Worm (Caenorhabditis elegans) whole organism, L2 larva: ENCODE results near the gene str-227.

Experiments
- ama-1 ChIP-seq: fragments of 150-350 bp; optimal IDR thresholded peaks from 2 replicates; lab custom pipeline; 2018; ENCODE audit warnings: inconsistent platforms
- ceh-16 ChIP-seq: fragments of 150-350 bp; optimal IDR thresholded peaks from 2 replicates; lab custom pipeline; 2014; ENCODE audit warnings: missing biosample characterization, missing genetic modification characterization
- fos-1 ChIP-seq: fragments of 150-350 bp; optimal IDR thresholded peaks from 2 replicates; lab custom pipeline; 2014; ENCODE audit warnings: missing biosample characterization, missing genetic modification characterization
- lsy-2 ChIP-seq, 2 experiments: fragments of 150-350 bp in 1 of 2; sonication (generic microtip) in 1 of 2; optimal IDR thresholded peaks; 2 replicates each; lab custom pipeline; 2014 to 2017; ENCODE audit warnings: missing biosample characterization in 2 of 2, missing genetic modification characterization in 2 of 2
- unc-39 ChIP-seq: fragments of 150-350 bp; optimal IDR thresholded peaks from 2 replicates; lab custom pipeline; 2014; ENCODE audit warnings: missing biosample characterization, missing genetic modification characterization

DNA sequence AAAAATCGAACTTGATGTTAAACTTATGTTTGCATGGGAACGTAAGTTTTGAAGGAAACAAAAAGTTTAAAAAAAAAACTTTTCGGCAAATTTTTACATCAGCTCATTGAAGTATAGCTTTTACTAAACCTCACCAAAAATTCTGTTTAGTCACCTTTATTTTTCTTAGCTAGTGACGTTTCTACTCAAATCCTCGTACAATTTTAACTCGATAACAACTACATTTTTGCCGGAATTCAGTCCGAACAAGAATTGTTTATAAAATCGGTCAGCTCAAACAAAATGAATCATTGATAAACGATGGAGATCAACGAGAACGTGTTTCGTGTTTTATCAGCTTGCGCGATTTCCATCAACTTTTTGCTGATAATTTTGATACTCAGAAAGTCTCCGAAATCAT is 8.9 kb downstream of the str-227 start, which contains the start of gene str-260:
- no peak for TF ChIP-seq fos-1 (tag; lab: Kevin White, UChicago)
- TF ChIP-seq unc-39 (tag; lab: Kevin White, UChicago): no peak
- no peak for TF ChIP-seq ama-1 (lab: Kevin White, UChicago)
- TF ChIP-seq ceh-16 (tag; lab: Kevin White, UChicago): no peak
- TF ChIP-seq lsy-2 (tag; optimal IDR thresholded peaks at IDR 0.05; lab: Kevin White, UChicago): no peak
